Fruit fly (Drosophila melanogaster) S2 (cell line): ENCODE measurements around the gene Pp2B-14D.

Experiments used
- CG8478 ChIP-seq: fragments of >200 bp; optimal IDR thresholded peaks from 2 replicates; lab custom pipeline; 2018
- CTCF ChIP-seq, 2 experiments: fragments of >200 bp; optimal IDR thresholded peaks; 2 replicates each; lab custom pipeline; 2018

dm6 chrX:16533046-16533496, 26.7 kb downstream of the Pp2B-14D start, which contains the start of gene para:
- TF ChIP-seq CG8478 = no peak
- no peak for TF ChIP-seq CTCF (optimal IDR thresholded peaks at IDR 0.05; lab: Kevin White, UChicago)
